Worm (Caenorhabditis elegans): ENCODE measurements around the gene ZC412.5.

DNA sequence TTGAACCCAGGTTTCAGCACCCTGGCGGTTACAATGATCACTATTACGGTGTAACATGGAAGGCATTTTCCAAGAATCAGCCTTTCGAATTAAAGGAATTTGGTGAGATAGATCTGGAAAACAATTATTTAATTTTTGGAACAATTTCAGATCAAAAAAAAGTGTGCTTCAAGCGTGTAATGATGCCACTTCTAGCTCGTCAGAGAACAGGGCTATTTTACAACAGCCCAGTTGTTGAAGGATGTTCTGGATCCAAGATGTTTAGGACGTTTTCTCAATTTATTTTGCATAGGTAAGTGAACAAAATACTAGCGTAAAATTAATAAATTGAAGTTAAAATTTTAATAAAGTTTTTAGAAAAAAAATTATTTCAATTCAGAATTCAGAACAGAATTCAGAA is 25.6 kb upstream of the ZC412.5 start:
- no peak for TF ChIP-seq nhr-28 (tag; optimal IDR thresholded peaks at IDR 0.05)
- TF ChIP-seq lin-15B (tag; optimal IDR thresholded peaks at IDR 0.05): no peak
- no peak for TF ChIP-seq unc-62 (GFP tag; optimal IDR thresholded peaks at IDR 0.05)
- TF ChIP-seq nhr-237 (tag; optimal IDR thresholded peaks at IDR 0.05): no peak

Data from whole organism, L3 larva.